Fruit fly (Drosophila melanogaster) whole organism, embryonic: ENCODE data around the gene Lip2.
A peak's percentile ranks its signal among the peaks of the same experiment; 100 is the strongest.

Experiments used
- ATbp ChIP-seq: fragments of 200-800 bp; sonication (Bioruptor generic); optimal IDR thresholded peaks from 2 replicates; lab custom pipeline; 2017; ENCODE audit warnings: missing biosample characterization, mild to moderate bottlenecking, missing genetic modification characterization, missing genetic modification reagents
- Atf6 ChIP-seq: fragments of 200-800 bp; sonication (Bioruptor generic); IDR thresholded peaks from 2 replicates; pipeline ENCODE4 v1.3.6; 2022; ENCODE audit warnings: missing biosample characterization, missing genetic modification characterization
- Blimp-1 ChIP-seq: fragments of 200-800 bp; sonication (Bioruptor generic); optimal IDR thresholded peaks from 3 replicates; lab custom pipeline; 2018; ENCODE audit warnings: missing biosample characterization, missing genetic modification characterization, mild to moderate bottlenecking, moderate library complexity, missing genetic modification reagents
- CG10431 ChIP-seq: fragments of 200-800 bp; sonication (Bioruptor generic); optimal IDR thresholded peaks from 3 replicates; lab custom pipeline; 2018; ENCODE audit warnings: missing biosample characterization, mild to moderate bottlenecking, missing genetic modification characterization
- CG11504 ChIP-seq: fragments of 200-800 bp; sonication (Bioruptor generic); optimal IDR thresholded peaks from 3 replicates; lab custom pipeline; 2019; ENCODE audit warnings: missing biosample characterization, mild to moderate bottlenecking, missing genetic modification characterization, moderate library complexity
- CG11695 ChIP-seq: fragments of 200-800 bp; sonication (Bioruptor generic); IDR thresholded peaks from 3 replicates; pipeline ENCODE4 v1.3.6; 2022; ENCODE audit warnings: missing biosample characterization, missing genetic modification characterization
- CG12219 ChIP-seq: fragments of 200-800 bp; sonication (Bioruptor generic); optimal IDR thresholded peaks from 3 replicates; lab custom pipeline; 2018; ENCODE audit warnings: missing biosample characterization, mild to moderate bottlenecking, missing genetic modification characterization
- CG13296 ChIP-seq: fragments of 200-800 bp; sonication (Bioruptor generic); optimal IDR thresholded peaks from 3 replicates; lab custom pipeline; 2018; ENCODE audit warnings: missing biosample characterization, mild to moderate bottlenecking, missing genetic modification characterization
- CG1603 ChIP-seq: fragments of 200-800 bp; sonication (Bioruptor generic); optimal IDR thresholded peaks from 2 replicates; lab custom pipeline; 2019; ENCODE audit warnings: missing biosample characterization, mild to moderate bottlenecking, missing genetic modification characterization, moderate library complexity
- CG18262 ChIP-seq: fragments of 200-800 bp; optimal IDR thresholded peaks from 3 replicates; lab custom pipeline; 2019; ENCODE audit warnings: missing biosample characterization, mild to moderate bottlenecking, missing genetic modification characterization, moderate library complexity
- CG18476 ChIP-seq: fragments of 200-800 bp; sonication (Bioruptor generic); optimal IDR thresholded peaks from 2 replicates; lab custom pipeline; 2016; ENCODE audit warnings: missing biosample characterization, mild to moderate bottlenecking, missing genetic modification characterization
- CG18599 ChIP-seq: fragments of 200-800 bp; sonication (Bioruptor generic); optimal IDR thresholded peaks from 3 replicates; lab custom pipeline; 2017; ENCODE audit warnings: missing biosample characterization, missing genetic modification characterization, mild to moderate bottlenecking, moderate library complexity, missing genetic modification reagents
- CG2678 ChIP-seq: fragments of 200-800 bp; sonication (Bioruptor generic); optimal IDR thresholded peaks from 3 replicates; lab custom pipeline; 2019; ENCODE audit warnings: missing biosample characterization, mild to moderate bottlenecking, missing genetic modification characterization, moderate library complexity
- CG3407 ChIP-seq: fragments of 200-800 bp; sonication (Bioruptor generic); optimal IDR thresholded peaks from 2 replicates; lab custom pipeline; 2018; ENCODE audit warnings: missing biosample characterization, mild to moderate bottlenecking, missing genetic modification characterization
- CG6813 ChIP-seq: fragments of 200-800 bp; sonication (Bioruptor generic); optimal IDR thresholded peaks from 2 replicates; lab custom pipeline; 2017; ENCODE audit warnings: missing biosample characterization, missing genetic modification characterization, mild to moderate bottlenecking, moderate library complexity, missing genetic modification reagents
- CG6854 ChIP-seq: fragments of 200-800 bp; sonication (Bioruptor generic); optimal IDR thresholded peaks from 3 replicates; lab custom pipeline; 2017; ENCODE audit warnings: missing biosample characterization, mild to moderate bottlenecking, missing genetic modification characterization
- CG8290 ChIP-seq, 3 experiments: fragments of 200-800 bp; sonication (Bioruptor generic); optimal IDR thresholded peaks; 2 replicates each; lab custom pipeline; 2016 to 2019; ENCODE audit warnings: missing biosample characterization in 3 of 3, missing genetic modification characterization in 3 of 3, mild to moderate bottlenecking in 2 of 3, moderate library complexity in 1 of 3
- Doc2 ChIP-seq: fragments of 200-800 bp; sonication (Bioruptor generic); IDR thresholded peaks from 2 replicates; pipeline ENCODE4 v1.3.6; 2022; ENCODE audit warnings: missing biosample characterization, missing genetic modification characterization
- Dp ChIP-seq: fragments of 200-800 bp; sonication (Bioruptor generic); optimal IDR thresholded peaks from 2 replicates; lab custom pipeline; 2018; ENCODE audit warnings: missing biosample characterization, mild to moderate bottlenecking, missing genetic modification characterization, moderate library complexity
- Elba2 ChIP-seq: fragments of 200-800 bp; sonication (Bioruptor generic); optimal IDR thresholded peaks from 3 replicates; lab custom pipeline; 2016; ENCODE audit warnings: missing biosample characterization, missing genetic modification characterization
- Ets97D ChIP-seq: fragments of 200-800 bp; sonication (Bioruptor generic); optimal IDR thresholded peaks from 3 replicates; lab custom pipeline; 2016; ENCODE audit warnings: missing biosample characterization, missing genetic modification characterization
- Hmr ChIP-seq: fragments of 200-800 bp; sonication (Bioruptor generic); optimal IDR thresholded peaks from 3 replicates; lab custom pipeline; 2017; ENCODE audit warnings: mild to moderate bottlenecking, missing biosample characterization, missing genetic modification reagents, missing genetic modification characterization
- Mad ChIP-seq: fragments of 200-800 bp; sonication (Bioruptor generic); optimal IDR thresholded peaks from 2 replicates; lab custom pipeline; 2016; ENCODE audit warnings: missing biosample characterization, missing genetic modification characterization
- PHDP ChIP-seq: fragments of 200-800 bp; sonication (Bioruptor generic); optimal IDR thresholded peaks from 3 replicates; lab custom pipeline; 2018; ENCODE audit warnings: missing biosample characterization, mild to moderate bottlenecking, missing genetic modification characterization, moderate library complexity
- Vsx1 ChIP-seq: fragments of 200-800 bp; sonication (Bioruptor generic); optimal IDR thresholded peaks from 2 replicates; lab custom pipeline; 2017; ENCODE audit warnings: missing biosample characterization, mild to moderate bottlenecking, missing genetic modification characterization, missing genetic modification reagents
- Xrp1 ChIP-seq: fragments of 200-800 bp; sonication (Bioruptor generic); IDR thresholded peaks from 2 replicates; pipeline ENCODE4 v1.3.6; 2022; ENCODE audit warnings: missing biosample characterization, missing genetic modification characterization
- ara ChIP-seq: fragments of 200-800 bp; sonication (Bioruptor generic); IDR thresholded peaks from 2 replicates; pipeline ENCODE4 v1.3.6; 2022; ENCODE audit warnings: missing biosample characterization, missing genetic modification characterization
- az2 ChIP-seq: fragments of 200-800 bp; sonication (Bioruptor generic); optimal IDR thresholded peaks from 3 replicates; lab custom pipeline; 2016; ENCODE audit warnings: missing biosample characterization, missing genetic modification characterization
- ci ChIP-seq: fragments of 200-800 bp; sonication (Bioruptor generic); IDR thresholded peaks from 3 replicates; pipeline ENCODE4 v1.3.6; 2022; ENCODE audit warnings: missing biosample characterization, missing genetic modification characterization
- croc ChIP-seq: fragments of 200-800 bp; sonication (Bioruptor generic); conservative IDR thresholded peaks from 3 replicates; pipeline ENCODE4 v1.3.6; 2022; ENCODE audit warnings: missing biosample characterization, missing genetic modification characterization
- dmrt11E ChIP-seq: fragments of 200-800 bp; sonication (Bioruptor generic); optimal IDR thresholded peaks from 3 replicates; lab custom pipeline; 2018; ENCODE audit warnings: missing biosample characterization, mild to moderate bottlenecking, missing genetic modification characterization, moderate library complexity
- esg ChIP-seq: fragments of 200-800 bp; sonication (Bioruptor generic); conservative IDR thresholded peaks from 2 replicates; pipeline ENCODE4 v1.3.6; 2022; ENCODE audit warnings: missing biosample characterization, missing genetic modification characterization
- ewg ChIP-seq: fragments of 200-800 bp; sonication (Bioruptor generic); optimal IDR thresholded peaks from 3 replicates; lab custom pipeline; 2017; ENCODE audit warnings: mild to moderate bottlenecking, missing biosample characterization, missing genetic modification reagents, missing genetic modification characterization
- hkb ChIP-seq, 2 experiments: fragments of 200-800 bp in 1 of 2; fragments of >200 bp in 1 of 2; sonication (Bioruptor generic) in 1 of 2; IDR thresholded peaks in 1 of 2; optimal IDR thresholded peaks in 1 of 2; 2 replicates each; pipeline versions ENCODE4 v1.3.6 to Lab custom; 2017 to 2022; ENCODE audit warnings: missing biosample characterization in 1 of 2, missing genetic modification characterization in 1 of 2
- lab ChIP-seq: fragments of 200-800 bp; sonication (Bioruptor generic); optimal IDR thresholded peaks from 3 replicates; lab custom pipeline; 2017; ENCODE audit warnings: missing biosample characterization, missing genetic modification characterization, mild to moderate bottlenecking, moderate library complexity, missing genetic modification reagents
- lov ChIP-seq, 2 experiments: fragments of 200-800 bp in 1 of 2; fragments of >200 bp in 1 of 2; sonication (Bioruptor generic) in 1 of 2; IDR thresholded peaks in 1 of 2; optimal IDR thresholded peaks in 1 of 2; 2 replicates in 1 of 2; 3 replicates in 1 of 2; pipeline versions ENCODE4 v1.3.6 to Lab custom; 2017 to 2022; ENCODE audit warnings: missing biosample characterization in 1 of 2, missing genetic modification characterization in 1 of 2
- onecut ChIP-seq: fragments of 200-800 bp; sonication (Bioruptor generic); IDR thresholded peaks from 2 replicates; pipeline ENCODE4 v1.3.6; 2022; ENCODE audit warnings: missing biosample characterization, missing genetic modification characterization
- otp ChIP-seq: fragments of 200-800 bp; sonication (Bioruptor generic); IDR thresholded peaks from 3 replicates; pipeline ENCODE4, ENCODE4 v1.3.6; 2022; ENCODE audit warnings: missing biosample characterization, missing genetic modification characterization
- peb ChIP-seq: fragments of 200-800 bp; sonication (Bioruptor generic); IDR thresholded peaks from 2 replicates; pipeline ENCODE4 v1.3.6; 2022; ENCODE audit warnings: missing biosample characterization, missing genetic modification characterization
- prd ChIP-seq, 3 experiments: fragments of >200 bp in 2 of 3; fragments of 200-800 bp in 1 of 3; sonication (Bioruptor generic) in 1 of 3; optimal IDR thresholded peaks in 2 of 3; IDR thresholded peaks in 1 of 3; 2 replicates in 2 of 3; 3 replicates in 1 of 3; pipeline versions ENCODE4 v1.3.6 to Lab custom; 2017 to 2022; ENCODE audit warnings: missing biosample characterization in 1 of 3, missing genetic modification characterization in 1 of 3
- sens ChIP-seq: fragments of 200-800 bp; sonication (Bioruptor generic); peaks from one replicate; lab custom pipeline; 2016; ENCODE audit warnings: missing biosample characterization, missing genetic modification characterization
- seq ChIP-seq: fragments of 200-800 bp; sonication (Bioruptor generic); IDR thresholded peaks from 2 replicates; pipeline ENCODE4 v1.3.6; 2022; ENCODE audit warnings: missing biosample characterization, missing genetic modification characterization
- sob ChIP-seq: fragments of 200-800 bp; sonication (Bioruptor generic); IDR thresholded peaks from 2 replicates; pipeline ENCODE4 v1.3.6; 2022; ENCODE audit warnings: missing biosample characterization, missing genetic modification characterization
- sug ChIP-seq: fragments of 200-800 bp; optimal IDR thresholded peaks from 2 replicates; lab custom pipeline; 2019; ENCODE audit warnings: missing biosample characterization, mild to moderate bottlenecking, missing genetic modification characterization, moderate library complexity
- tgo ChIP-seq: fragments of 200-800 bp; sonication (Bioruptor generic); IDR thresholded peaks from 3 replicates; pipeline ENCODE4 v1.3.6; 2022; ENCODE audit warnings: missing biosample characterization, missing genetic modification characterization
- trem ChIP-seq: fragments of 200-800 bp; optimal IDR thresholded peaks from 3 replicates; lab custom pipeline; 2019; ENCODE audit warnings: missing biosample characterization, mild to moderate bottlenecking, missing genetic modification characterization, moderate library complexity
- unpg ChIP-seq: fragments of 200-800 bp; sonication (Bioruptor generic); optimal IDR thresholded peaks from 3 replicates; lab custom pipeline; 2018; ENCODE audit warnings: missing biosample characterization, mild to moderate bottlenecking, missing genetic modification characterization, moderate library complexity

The Lip2 gene

dm6 chr2L:10754599-10754998, 45.3 kb upstream of the Lip2 start (continued):
- peak; percentile 18 for TF ChIP-seq unpg (GFP tag; lab: Kevin White, UChicago)
- TF ChIP-seq CG11695 (GFP tag; lab: Robert Waterston, UW), result 0 out of 3 replicates have a peak, but pooled peaks have one; percentile 23
- TF ChIP-seq tgo (GFP tag; lab: Robert Waterston, UW), result peak; percentile 23; the same call in 1 of the 3 replicates
- peak; percentile 10 for TF ChIP-seq Blimp-1 (GFP tag; lab: Kevin White, UChicago)
- TF ChIP-seq ewg (GFP tag; lab: Kevin White, UChicago), result no peak
- TF ChIP-seq hkb (optimal IDR thresholded peaks at IDR 0.05; lab: Kevin White, UChicago), result peak; percentile 64
- TF ChIP-seq hkb (GFP tag; IDR thresholded peaks at IDR 0.05; lab: Robert Waterston, UW), result no peak; the same call in 1 of the 2 replicates
- no peak for TF ChIP-seq lov (optimal IDR thresholded peaks at IDR 0.05; lab: Kevin White, UChicago)
- TF ChIP-seq lov (GFP tag; IDR thresholded peaks at IDR 0.05; lab: Robert Waterston, UW), result no peak
- TF ChIP-seq Doc2 (GFP tag; lab: Robert Waterston, UW), result no peak
- no peak for TF ChIP-seq sug
- TF ChIP-seq Xrp1 (GFP tag; lab: Robert Waterston, UW), result 0 out of 2 replicates have a peak, but pooled peaks have one; percentile 18
- no peak for TF ChIP-seq Ets97D (GFP tag; lab: Kevin White, UChicago)
- TF ChIP-seq onecut, result no peak
- TF ChIP-seq CG6854, result no peak
- 0 out of 3 replicates have a peak, but pooled peaks have one; percentile 8 for TF ChIP-seq otp
- TF ChIP-seq CG11504 (tag; lab: Kevin White, UChicago), result peak; percentile 16
- TF ChIP-seq PHDP (tag; lab: Kevin White, UChicago), result peak; percentile 47
- TF ChIP-seq sob (GFP tag; lab: Robert Waterston, UW), result 0 out of 2 replicates have a peak, but pooled peaks have one; percentile 6
- TF ChIP-seq trem (tag; lab: Kevin White, UChicago), result no peak
- no peak for TF ChIP-seq Dp (GFP tag; lab: Kevin White, UChicago)
- peak; percentile 83 for TF ChIP-seq CG18476 (GFP tag; lab: Kevin White, UChicago)
- no peak for TF ChIP-seq CG12219 (GFP tag; lab: Kevin White, UChicago)
- peak; percentile 50 for TF ChIP-seq lab (GFP tag; lab: Kevin White, UChicago)
- peak; percentile 30 for TF ChIP-seq CG1603 (tag; lab: Kevin White, UChicago)
- 0 out of 3 replicates have a peak, but pooled peaks have one; percentile 20 for TF ChIP-seq ci (GFP tag; lab: Robert Waterston, UW)
- no peak for TF ChIP-seq croc (GFP tag; lab: Robert Waterston, UW)
- peak; percentile 14 for TF ChIP-seq Hmr (GFP tag; lab: Kevin White, UChicago)
- TF ChIP-seq CG2678 (tag; lab: Kevin White, UChicago), result peak; percentile 11
- TF ChIP-seq Elba2 (GFP tag; lab: Kevin White, UChicago), result no peak
- peak; percentile 24; the same call in 1 of the 2 replicates for TF ChIP-seq seq
- TF ChIP-seq Mad (GFP tag; lab: Kevin White, UChicago), result no peak
- TF ChIP-seq CG18599 (GFP tag; lab: Kevin White, UChicago), result peak; percentile 1
- TF ChIP-seq Vsx1 (GFP tag; lab: Kevin White, UChicago), result peak; percentile 50
- peak; percentile 29 for TF ChIP-seq ATbp (GFP tag; lab: Kevin White, UChicago)
- TF ChIP-seq sens (GFP tag; lab: Kevin White, UChicago), result peak; percentile 78
- TF ChIP-seq az2, result no peak
- no peak for TF ChIP-seq esg (GFP tag; lab: Robert Waterston, UW)
- no peak for TF ChIP-seq CG8290 (GFP tag; optimal IDR thresholded peaks at IDR 0.05; lab: Kevin White, UChicago)
- TF ChIP-seq CG8290 (tag; optimal IDR thresholded peaks at IDR 0.05; lab: Kevin White, UChicago), result peak in 1 of 2 experiments; percentile 22
- peak; percentile 16 for TF ChIP-seq CG18262 (tag; lab: Kevin White, UChicago)
- TF ChIP-seq peb (GFP tag; lab: Robert Waterston, UW), result no peak
- peak; percentile 20 for TF ChIP-seq CG6813 (GFP tag; lab: Kevin White, UChicago)
- 0 out of 2 replicates have a peak, but pooled peaks have one; percentile 7 for TF ChIP-seq ara (GFP tag; lab: Robert Waterston, UW)
- TF ChIP-seq prd (optimal IDR thresholded peaks at IDR 0.05; lab: Kevin White, UChicago), result no peak
- no peak for TF ChIP-seq prd (GFP tag; IDR thresholded peaks at IDR 0.05; lab: Robert Waterston, UW)
- no peak for TF ChIP-seq CG10431 (GFP tag; lab: Kevin White, UChicago)
- TF ChIP-seq Atf6 (GFP tag; lab: Robert Waterston, UW), result 0 out of 2 replicates have a peak, but pooled peaks have one; percentile 29
- TF ChIP-seq CG3407, result peak; percentile 25
- peak; percentile 28 for TF ChIP-seq dmrt11E (tag; lab: Kevin White, UChicago)
- peak; percentile 27 for TF ChIP-seq CG13296 (GFP tag; lab: Kevin White, UChicago)
